Worm (Caenorhabditis elegans) whole organism, young adult: ENCODE measurements around the gene ced-4.

Source experiments
- B0261.1 ChIP-seq: sonication (generic microtip); optimal IDR thresholded peaks from 2 replicates; lab custom pipeline; 2016; ENCODE audit warnings: mild to moderate bottlenecking, missing genetic modification characterization, moderate library complexity, missing compliant biosample characterization
- C17E4.6 ChIP-seq: fragments of 200-800 bp; sonication (Bioruptor generic); IDR thresholded peaks from 2 replicates; pipeline ENCODE4 v1.3.6; 2022; ENCODE audit warnings: missing genetic modification reagents, missing genetic modification characterization, missing compliant biosample characterization
- F23B12.7 ChIP-seq: sonication (generic microtip); optimal IDR thresholded peaks from 2 replicates; lab custom pipeline; 2017; ENCODE audit warnings: missing genetic modification characterization, mild to moderate bottlenecking, missing compliant biosample characterization, antibody characterized with exemption, moderate library complexity; ENCODE audit not compliant: insufficient read depth
- F37B4.10 ChIP-seq: fragments of 200-800 bp; sonication (Bioruptor generic); IDR thresholded peaks from 2 replicates; pipeline ENCODE4 v1.3.6; 2022; ENCODE audit warnings: missing genetic modification characterization, missing compliant biosample characterization
- F49E8.2 ChIP-seq: sonication (generic microtip); optimal IDR thresholded peaks from 3 replicates; lab custom pipeline; 2017; ENCODE audit warnings: missing genetic modification characterization, mild to moderate bottlenecking, missing compliant biosample characterization, antibody characterized with exemption, moderate library complexity; ENCODE audit not compliant: insufficient read depth
- K11D2.4 ChIP-seq: fragments of 200-800 bp; sonication (Bioruptor generic); IDR thresholded peaks from 2 replicates; pipeline ENCODE4 v1.3.6; 2022; ENCODE audit warnings: missing genetic modification reagents, missing genetic modification characterization, missing compliant biosample characterization
- T07F8.4 ChIP-seq: sonication (generic microtip); optimal IDR thresholded peaks from 2 replicates; lab custom pipeline; 2016; ENCODE audit warnings: mild to moderate bottlenecking, missing genetic modification characterization, moderate library complexity, missing compliant biosample characterization
- T26A5.8 ChIP-seq: sonication (generic microtip); optimal IDR thresholded peaks from 2 replicates; lab custom pipeline; 2016; ENCODE audit warnings: missing genetic modification characterization, missing compliant biosample characterization
- attf-5 ChIP-seq: fragments of 200-800 bp; sonication (Bioruptor generic); optimal IDR thresholded peaks from 2 replicates; lab custom pipeline; 2018; ENCODE audit warnings: mild to moderate bottlenecking, missing genetic modification characterization, missing compliant biosample characterization
- ccch-3 ChIP-seq: fragments of 200-800 bp; sonication (Bioruptor generic); optimal IDR thresholded peaks from 2 replicates; lab custom pipeline; 2018; ENCODE audit warnings: mild to moderate bottlenecking, missing genetic modification characterization, missing compliant biosample characterization
- ceh-91 ChIP-seq: fragments of 200-800 bp; sonication (Bioruptor generic); IDR thresholded peaks from 2 replicates; pipeline ENCODE4 v1.3.6; 2022; ENCODE audit warnings: missing genetic modification reagents, missing genetic modification characterization, missing compliant biosample characterization
- ekl-4 ChIP-seq: fragments of 200-800 bp; sonication (Bioruptor generic); IDR thresholded peaks from 2 replicates; pipeline ENCODE4 v1.3.6; 2022; ENCODE audit warnings: missing genetic modification reagents, missing genetic modification characterization, missing compliant biosample characterization
- ets-4 ChIP-seq: fragments of 200-800 bp; sonication (Bioruptor generic); optimal IDR thresholded peaks from 2 replicates; lab custom pipeline; 2018; ENCODE audit warnings: mild to moderate bottlenecking, missing genetic modification characterization, missing compliant biosample characterization
- hlh-12 ChIP-seq: sonication (generic microtip); optimal IDR thresholded peaks from 2 replicates; lab custom pipeline; 2016; ENCODE audit warnings: missing genetic modification characterization, missing compliant biosample characterization
- hsf-1 ChIP-seq: fragments of 200-800 bp; sonication (Bioruptor generic); IDR thresholded peaks from 2 replicates; pipeline ENCODE4 v1.3.6; 2022; ENCODE audit warnings: missing genetic modification reagents, missing genetic modification characterization, missing compliant biosample characterization
- lin-26 ChIP-seq: fragments of 200-800 bp; sonication (Bioruptor generic); IDR thresholded peaks from 2 replicates; pipeline ENCODE4 v1.3.6; 2022; ENCODE audit warnings: missing genetic modification reagents, missing genetic modification characterization, missing compliant biosample characterization
- lin-35 ChIP-seq, 3 experiments: fragments of 150-350 bp in 2 of 3; sonication (generic microtip) in 1 of 3; optimal IDR thresholded peaks; 2 replicates each; lab custom pipeline; 2014 to 2018; ENCODE audit warnings: missing biosample characterization in 3 of 3, missing genetic modification characterization in 3 of 3, missing genetic modification reagents in 3 of 3
- lin-40 ChIP-seq: sonication (generic microtip); optimal IDR thresholded peaks from 2 replicates; lab custom pipeline; 2016; ENCODE audit warnings: missing genetic modification characterization, mild to moderate bottlenecking, missing compliant biosample characterization, missing genotype, missing genetic modification reagents
- madf-3 ChIP-seq: fragments of 200-800 bp; sonication (Bioruptor generic); IDR thresholded peaks from 2 replicates; pipeline ENCODE4 v1.3.6; 2022; ENCODE audit warnings: missing genetic modification reagents, missing genetic modification characterization, missing compliant biosample characterization
- madf-6 ChIP-seq: fragments of 200-800 bp; sonication (Bioruptor generic); IDR thresholded peaks from 2 replicates; pipeline ENCODE4 v1.3.6; 2022; ENCODE audit warnings: missing genetic modification reagents, missing genetic modification characterization, missing compliant biosample characterization
- mel-28 ChIP-seq: sonication (generic microtip); optimal IDR thresholded peaks from 2 replicates; lab custom pipeline; 2016; ENCODE audit warnings: borderline replicate concordance, mild to moderate bottlenecking, missing genetic modification characterization, missing compliant biosample characterization
- nhr-120 ChIP-seq: fragments of 200-800 bp; sonication (Bioruptor generic); IDR thresholded peaks from 2 replicates; pipeline ENCODE4 v1.3.6; 2022; ENCODE audit warnings: missing genetic modification characterization, missing compliant biosample characterization
- nhr-179 ChIP-seq: sonication (generic microtip); optimal IDR thresholded peaks from 2 replicates; lab custom pipeline; 2016; ENCODE audit warnings: mild to moderate bottlenecking, missing genetic modification characterization, missing compliant biosample characterization
- rcor-1 ChIP-seq: fragments of 200-800 bp; sonication (Bioruptor generic); IDR thresholded peaks from 2 replicates; pipeline ENCODE4 v1.3.6; 2022; ENCODE audit warnings: missing genetic modification reagents, missing genetic modification characterization, missing compliant biosample characterization
- rpc-1 ChIP-seq, 2 experiments: fragments of 150-350 bp in 1 of 2; sonication (generic microtip) in 1 of 2; optimal IDR thresholded peaks; 2 replicates each; lab custom pipeline; 2014 to 2018; ENCODE audit warnings: missing biosample characterization in 1 of 2, missing genetic modification characterization in 1 of 2, missing genetic modification reagents in 1 of 2, missing genotype in 1 of 2
- sea-2 ChIP-seq: fragments of 200-800 bp; sonication (Bioruptor generic); IDR thresholded peaks from 2 replicates; pipeline ENCODE4 v1.3.6; 2022; ENCODE audit warnings: missing genetic modification characterization, missing compliant biosample characterization
- snpc-3.4 ChIP-seq: sonication (generic microtip); optimal IDR thresholded peaks from 2 replicates; lab custom pipeline; 2017; ENCODE audit warnings: missing genetic modification characterization, mild to moderate bottlenecking, missing compliant biosample characterization, antibody characterized with exemption, moderate library complexity, missing genotype, missing genetic modification reagents
- unc-62 ChIP-seq: fragments of 150-350 bp; optimal IDR thresholded peaks from 2 replicates; lab custom pipeline; 2014; ENCODE audit warnings: missing biosample characterization, missing genetic modification reagents, missing genetic modification characterization
- xnd-1 ChIP-seq: sonication (generic microtip); optimal IDR thresholded peaks from 2 replicates; lab custom pipeline; 2016; ENCODE audit warnings: missing genotype, missing genetic modification reagents, missing genetic modification characterization, missing compliant biosample characterization
- ztf-25 ChIP-seq: fragments of 200-800 bp; sonication (Bioruptor generic); IDR thresholded peaks from 2 replicates; pipeline ENCODE4 v1.3.6; 2022; ENCODE audit warnings: missing genetic modification reagents, missing genetic modification characterization, missing compliant biosample characterization
- ztf-3 ChIP-seq: fragments of 200-800 bp; sonication (Bioruptor generic); optimal IDR thresholded peaks from 2 replicates; lab custom pipeline; 2018; ENCODE audit warnings: mild to moderate bottlenecking, missing genetic modification characterization, missing compliant biosample characterization

Gene ced-4

DNA sequence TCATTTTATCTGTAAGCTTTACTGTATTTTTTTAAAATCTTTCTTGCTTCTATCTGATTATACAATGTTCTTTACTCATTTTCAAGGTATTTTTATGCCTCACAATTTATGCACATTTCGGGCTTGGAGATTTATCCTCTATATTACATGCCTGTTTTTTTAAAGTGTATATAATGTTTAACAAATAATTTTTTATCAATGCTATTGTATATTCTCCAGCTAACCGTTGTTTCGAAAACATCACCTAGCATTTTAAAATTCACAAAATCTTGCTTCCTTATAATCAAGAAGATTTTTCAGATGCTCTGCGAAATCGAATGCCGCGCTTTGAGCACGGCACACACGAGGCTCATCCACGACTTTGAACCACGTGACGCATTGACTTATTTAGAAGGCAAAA is at the start of gene ced-4:
TSS of gene ced-4 (plus strand) at position 301 of the 400 bp plus-strand sequence.
- TF ChIP-seq lin-35 (GFP tag; optimal IDR thresholded peaks at IDR 0.05; lab: Kevin White, UChicago): peak in 1 of 3 experiments; percentile 1
- no peak for TF ChIP-seq C17E4.6 (GFP tag; lab: Robert Waterston, UW)
- TF ChIP-seq madf-3: 0 out of 2 replicates have a peak, but pooled peaks have one; percentile 32
- TF ChIP-seq, all 124 proteins: peak for 2

DNA sequence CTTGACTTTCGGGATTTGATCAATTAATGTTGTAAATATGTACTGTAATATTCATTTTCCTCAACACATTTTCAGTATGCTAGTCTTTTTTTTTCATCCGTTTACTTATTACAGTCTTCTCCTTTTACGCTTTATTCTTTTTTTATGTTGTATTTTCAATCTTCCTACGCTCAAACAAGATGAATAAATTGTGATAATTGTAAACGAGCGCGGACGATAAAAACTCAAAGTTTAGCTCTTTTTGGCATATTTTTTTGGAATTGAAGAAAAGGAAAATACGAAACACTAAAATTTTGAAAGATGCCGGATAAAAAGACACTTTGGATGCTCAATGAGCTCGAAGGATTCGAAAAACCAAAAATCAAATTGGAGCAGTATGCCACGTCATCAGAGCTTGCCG is 49.4 kb upstream of the ced-4 start, which contains the start of gene metl-5:
TSS of gene metl-5 (plus strand) at position 301 of the 400 bp plus-strand sequence.
- no peak for TF ChIP-seq ztf-25
- TF ChIP-seq nhr-120 (GFP tag; lab: Robert Waterston, UW): no peak
- 0 out of 2 replicates have a peak, but pooled peaks have one; percentile 13 for TF ChIP-seq madf-6 (GFP tag; lab: Robert Waterston, UW)
- TF ChIP-seq hsf-1 (GFP tag; lab: Robert Waterston, UW): 0 out of 2 replicates have a peak, but pooled peaks have one; percentile 37

- TF ChIP-seq T26A5.8 (no peak), lin-40 (no peak)
These were observed 45.8 kb upstream of the ced-4 start for ce11 chrIII:4806345-4806744.

- TF ChIP-seq madf-6 (GFP tag; lab: Robert Waterston, UW) (peak; percentile 47; the same call in 1 of the 2 replicates), ccch-3 (no peak), lin-26 (no peak), snpc-3.4 (tag; lab: Kevin White, UChicago) (peak; percentile 26), T26A5.8 (no peak), hsf-1 (GFP tag; lab: Robert Waterston, UW) (peak; percentile 18; the same call in 1 of the 2 replicates), ekl-4 (GFP tag; lab: Robert Waterston, UW) (peak; percentile 31; the same call in 1 of the 2 replicates), madf-3 (0 out of 2 replicates have a peak, but pooled peaks have one; percentile 42), attf-5 (GFP tag; lab: Kevin White, UChicago) (peak; percentile 28)
- TF ChIP-seq, all 124 proteins: peak for 6
These were observed 44.0 kb upstream of the ced-4 start for ce11 chrIII:4808089-4808488.

DNA sequence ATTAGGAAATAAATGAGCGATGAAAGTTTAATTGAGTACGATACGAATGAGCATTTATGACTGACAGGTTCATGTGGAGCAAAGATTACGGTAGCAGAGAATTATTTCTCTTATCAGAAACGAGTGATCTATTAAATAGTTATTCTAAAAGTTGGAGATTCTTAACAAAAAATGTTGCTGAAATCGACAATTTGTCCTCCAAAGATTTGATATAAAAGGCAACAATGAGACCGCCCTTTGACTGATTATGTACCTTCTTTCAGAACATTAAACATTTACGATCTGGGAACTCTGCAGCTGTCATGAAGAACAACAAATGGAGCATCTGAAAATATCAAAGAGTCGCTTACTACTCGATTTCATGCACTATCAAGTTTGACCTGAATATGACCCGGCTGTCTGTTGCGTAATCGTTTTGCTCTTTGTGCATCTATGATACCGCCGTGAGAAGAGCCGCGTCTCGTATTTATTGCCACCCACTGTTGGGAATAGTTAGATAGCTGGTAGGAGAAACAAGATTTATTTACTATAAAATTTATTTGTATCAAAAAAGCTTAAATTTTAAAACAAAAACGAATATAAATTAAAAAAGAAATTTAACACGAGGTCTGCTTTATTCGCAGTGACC is 42.5 kb upstream of the ced-4 start, which contains the start of gene pal-1:
TSS of gene pal-1 (minus strand) at position 51 of the 628 bp plus-strand sequence.
- TF ChIP-seq K11D2.4 (GFP tag; lab: Robert Waterston, UW) (no peak), rcor-1 (GFP tag; lab: Robert Waterston, UW) (no peak), F49E8.2 (no peak), nhr-179 (tag; lab: Kevin White, UChicago) (no peak), ztf-3 (GFP tag; lab: Kevin White, UChicago) (no peak), F37B4.10 (GFP tag; lab: Robert Waterston, UW) (no peak), T07F8.4 (tag; lab: Kevin White, UChicago) (no peak), hlh-12 (no peak), madf-3 (no peak), sea-2 (GFP tag; lab: Robert Waterston, UW) (no peak), T26A5.8 (no peak), nhr-120 (GFP tag; lab: Robert Waterston, UW) (no peak), rpc-1 (optimal IDR thresholded peaks at IDR 0.05; lab: Kevin White, UChicago) (no peak), rpc-1 (tag; optimal IDR thresholded peaks at IDR 0.05; lab: Kevin White, UChicago) (no peak), ceh-91 (GFP tag; lab: Robert Waterston, UW) (no peak), mel-28 (tag; lab: Kevin White, UChicago) (no peak), F23B12.7 (tag; lab: Kevin White, UChicago) (no peak)

DNA sequence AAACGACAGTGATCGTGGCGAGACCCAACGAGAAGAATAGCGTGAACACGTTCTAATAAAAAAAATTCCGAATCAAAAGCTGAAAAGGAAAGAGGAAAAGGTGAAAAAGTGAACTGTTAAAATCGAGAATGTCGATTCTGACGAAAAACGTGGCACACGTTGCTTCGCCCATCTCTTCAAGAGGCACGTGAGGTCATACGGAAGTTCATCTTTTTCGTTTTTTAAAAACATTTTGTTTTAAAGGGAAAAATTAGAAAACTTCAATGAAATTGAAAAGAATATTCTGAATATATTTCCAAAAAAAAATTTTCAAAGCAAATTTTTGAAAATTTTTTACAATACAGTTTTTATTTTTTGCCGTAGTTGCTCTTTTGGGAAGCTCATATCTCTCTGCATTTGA is 40.9 kb upstream of the ced-4 start, which contains the start of gene C38D4.7:
TSS of gene C38D4.7 (minus strand) at position 101 of the 400 bp plus-strand sequence.
- no peak for TF ChIP-seq unc-62 (GFP tag; lab: Kevin White, UChicago)
- no peak for TF ChIP-seq madf-6 (GFP tag; lab: Robert Waterston, UW)
- no peak for TF ChIP-seq ets-4
- no peak for TF ChIP-seq B0261.1 (tag; lab: Kevin White, UChicago)
- no peak for TF ChIP-seq xnd-1 (tag; lab: Kevin White, UChicago)
